Worm (Caenorhabditis elegans) whole organism, L1 larva: ENCODE data around the gene rom-1.

Source experiments
- C04F5.9 ChIP-seq: sonication (generic microtip); optimal IDR thresholded peaks from 2 replicates; lab custom pipeline; 2016; ENCODE audit warnings: missing genetic modification characterization, missing compliant biosample characterization
- C16A3.4 ChIP-seq: fragments of 150-350 bp; optimal IDR thresholded peaks from 2 replicates; lab custom pipeline; 2014; ENCODE audit warnings: missing biosample characterization, missing genetic modification characterization
- C34B4.2 ChIP-seq: sonication (generic microtip); optimal IDR thresholded peaks from 2 replicates; lab custom pipeline; 2017; ENCODE audit warnings: mild to moderate bottlenecking, missing genetic modification characterization, missing compliant biosample characterization
- F16B12.6 ChIP-seq: fragments of 150-350 bp; optimal IDR thresholded peaks from 2 replicates; lab custom pipeline; 2014; ENCODE audit warnings: missing biosample characterization, missing genetic modification characterization
- Y116A8C.19 ChIP-seq: sonication (generic microtip); optimal IDR thresholded peaks from 2 replicates; lab custom pipeline; 2016; ENCODE audit warnings: missing compliant biosample characterization, missing genetic modification characterization, borderline replicate concordance
- aha-1 ChIP-seq: fragments of 150-350 bp; optimal IDR thresholded peaks from 2 replicates; lab custom pipeline; 2014; ENCODE audit warnings: missing biosample characterization, missing genetic modification characterization
- aly-2 ChIP-seq: fragments of 150-350 bp; optimal IDR thresholded peaks from 2 replicates; lab custom pipeline; 2014; ENCODE audit warnings: missing biosample characterization, missing genetic modification characterization
- ceh-8 ChIP-seq: fragments of 200-800 bp; sonication (Bioruptor generic); optimal IDR thresholded peaks from 2 replicates; lab custom pipeline; 2018; ENCODE audit warnings: mild to moderate bottlenecking, missing genetic modification characterization, moderate library complexity, missing compliant biosample characterization
- ceh-88 ChIP-seq: fragments of 200-800 bp; sonication (Bioruptor generic); IDR thresholded peaks from 2 replicates; pipeline ENCODE4 v1.3.6; 2022; ENCODE audit warnings: missing genetic modification characterization, missing compliant biosample characterization
- ceh-90 ChIP-seq: sonication (generic microtip); optimal IDR thresholded peaks from 2 replicates; lab custom pipeline; 2016; ENCODE audit warnings: missing genetic modification characterization, missing compliant biosample characterization
- ces-1 ChIP-seq: fragments of 150-350 bp; optimal IDR thresholded peaks from 2 replicates; lab custom pipeline; 2014; ENCODE audit warnings: missing biosample characterization, missing genetic modification reagents, missing genetic modification characterization
- dsc-1 ChIP-seq: sonication (generic microtip); optimal IDR thresholded peaks from 2 replicates; lab custom pipeline; 2016; ENCODE audit warnings: mild to moderate bottlenecking, missing genetic modification characterization, missing compliant biosample characterization
- efl-1 ChIP-seq, 4 experiments: fragments of 150-350 bp; optimal IDR thresholded peaks in 3 of 4; peaks in 1 of 4; 1 replicate in 1 of 4; 2 replicates in 3 of 4; lab custom pipeline; 2014; ENCODE audit warnings: missing biosample characterization in 2 of 4, missing genetic modification characterization in 2 of 4, missing genetic modification reagents in 2 of 4
- ets-5 ChIP-seq: fragments of 200-800 bp; sonication (Bioruptor generic); IDR thresholded peaks from 2 replicates; pipeline ENCODE4 v1.3.6; 2022; ENCODE audit warnings: missing genetic modification characterization, missing compliant biosample characterization
- fkh-4 ChIP-seq: sonication (generic microtip); optimal IDR thresholded peaks from 2 replicates; lab custom pipeline; 2016; ENCODE audit warnings: missing compliant biosample characterization, missing genetic modification characterization, borderline replicate concordance
- grh-1 ChIP-seq: fragments of 200-800 bp; sonication (Bioruptor generic); IDR thresholded peaks from 2 replicates; pipeline ENCODE4 v1.3.6; 2022; ENCODE audit warnings: missing genetic modification reagents, missing genetic modification characterization, missing compliant biosample characterization
- hlh-17 ChIP-seq: fragments of 200-800 bp; sonication (Bioruptor generic); optimal IDR thresholded peaks from 2 replicates; lab custom pipeline; 2018; ENCODE audit warnings: missing genetic modification characterization, mild to moderate bottlenecking, missing compliant biosample characterization, moderate library complexity, borderline replicate concordance
- hlh-4 ChIP-seq: sonication (generic microtip); optimal IDR thresholded peaks from 2 replicates; lab custom pipeline; 2016; ENCODE audit warnings: mild to moderate bottlenecking, missing genetic modification characterization, missing compliant biosample characterization
- hpl-2 ChIP-seq: fragments of 150-350 bp; optimal IDR thresholded peaks from 2 replicates; lab custom pipeline; 2014; ENCODE audit warnings: missing biosample characterization, missing genetic modification reagents, missing genetic modification characterization
- irx-1 ChIP-seq: sonication (generic microtip); optimal IDR thresholded peaks from 2 replicates; lab custom pipeline; 2016; ENCODE audit warnings: missing genetic modification characterization, missing compliant biosample characterization
- lin-13 ChIP-seq: fragments of 150-350 bp; optimal IDR thresholded peaks from 2 replicates; lab custom pipeline; 2014; ENCODE audit warnings: missing biosample characterization, missing genetic modification reagents, missing genetic modification characterization
- lin-14 ChIP-seq: fragments of 200-800 bp; sonication (Bioruptor generic); optimal IDR thresholded peaks from 2 replicates; lab custom pipeline; 2018; ENCODE audit warnings: mild to moderate bottlenecking, missing genetic modification characterization, moderate library complexity, missing compliant biosample characterization
- lin-15B ChIP-seq: fragments of 150-350 bp; sonication (generic microtip); optimal IDR thresholded peaks from 3 replicates; lab custom pipeline; 2014; ENCODE audit warnings: missing biosample characterization, missing genetic modification characterization
- lin-35 ChIP-seq, 2 experiments: fragments of 150-350 bp; optimal IDR thresholded peaks; 2 replicates each; lab custom pipeline; 2014; ENCODE audit warnings: missing biosample characterization in 2 of 2, missing genetic modification characterization in 2 of 2, missing genetic modification reagents in 2 of 2
- mab-9 ChIP-seq: fragments of 200-800 bp; sonication (Bioruptor generic); IDR thresholded peaks from 2 replicates; pipeline ENCODE4 v1.3.6; 2022; ENCODE audit warnings: missing genetic modification reagents, missing genetic modification characterization, missing compliant biosample characterization
- mef-2 ChIP-seq: fragments of 150-350 bp; optimal IDR thresholded peaks from 2 replicates; lab custom pipeline; 2014; ENCODE audit warnings: missing biosample characterization, missing genetic modification characterization
- mep-1 ChIP-seq: fragments of 150-350 bp; optimal IDR thresholded peaks from 2 replicates; lab custom pipeline; 2014; ENCODE audit warnings: missing biosample characterization, missing genetic modification characterization
- nhr-12 ChIP-seq: sonication (generic microtip); optimal IDR thresholded peaks from 2 replicates; lab custom pipeline; 2017; ENCODE audit warnings: missing biosample characterization, missing genetic modification characterization
- nhr-19 ChIP-seq: fragments of 200-800 bp; sonication (Bioruptor generic); conservative IDR thresholded peaks from 2 replicates; pipeline ENCODE4 v1.3.6; 2022; ENCODE audit warnings: missing genetic modification characterization, missing compliant biosample characterization
- nhr-20 ChIP-seq: sonication (generic microtip); optimal IDR thresholded peaks from 2 replicates; lab custom pipeline; 2016; ENCODE audit warnings: mild to moderate bottlenecking, missing genetic modification characterization, missing compliant biosample characterization
- nhr-47 ChIP-seq: sonication (generic microtip); optimal IDR thresholded peaks from 2 replicates; lab custom pipeline; 2016; ENCODE audit warnings: mild to moderate bottlenecking, missing genetic modification characterization, moderate library complexity, missing compliant biosample characterization
- nhr-71 ChIP-seq: sonication (generic microtip); optimal IDR thresholded peaks from 2 replicates; lab custom pipeline; 2016; ENCODE audit warnings: mild to moderate bottlenecking, missing genetic modification characterization, moderate library complexity, missing compliant biosample characterization
- nhr-76 ChIP-seq: sonication (generic microtip); optimal IDR thresholded peaks from 2 replicates; lab custom pipeline; 2017; ENCODE audit warnings: missing biosample characterization, missing genetic modification characterization
- nhr-84 ChIP-seq: sonication (generic microtip); optimal IDR thresholded peaks from 2 replicates; lab custom pipeline; 2017; ENCODE audit warnings: missing biosample characterization, missing genetic modification characterization
- nhr-85 ChIP-seq: sonication (generic microtip); peaks from one replicate; lab custom pipeline; 2016; ENCODE audit warnings: missing genetic modification characterization, inconsistent platforms, missing compliant biosample characterization
- nhr-90 ChIP-seq: sonication (generic microtip); optimal IDR thresholded peaks from 2 replicates; lab custom pipeline; 2016; ENCODE audit warnings: mild to moderate bottlenecking, missing genetic modification characterization, missing compliant biosample characterization; ENCODE audit not compliant: poor library complexity
- sox-4 ChIP-seq: sonication (generic microtip); optimal IDR thresholded peaks from 2 replicates; lab custom pipeline; 2016; ENCODE audit warnings: missing genetic modification characterization, missing compliant biosample characterization
- sptf-1 ChIP-seq: fragments of 150-350 bp; optimal IDR thresholded peaks from 2 replicates; lab custom pipeline; 2014; ENCODE audit warnings: missing biosample characterization, missing genetic modification characterization
- sup-37 ChIP-seq: fragments of 200-800 bp; sonication (Bioruptor generic); optimal IDR thresholded peaks from 2 replicates; lab custom pipeline; 2018; ENCODE audit warnings: mild to moderate bottlenecking, missing genetic modification characterization, missing compliant biosample characterization
- tbx-2 ChIP-seq: sonication (generic microtip); optimal IDR thresholded peaks from 2 replicates; lab custom pipeline; 2016; ENCODE audit warnings: missing genetic modification characterization, missing compliant biosample characterization
- tlp-1 ChIP-seq: fragments of 150-350 bp; optimal IDR thresholded peaks from 2 replicates; lab custom pipeline; 2014; ENCODE audit warnings: missing biosample characterization, missing genetic modification characterization
- vab-15 ChIP-seq: sonication (generic microtip); optimal IDR thresholded peaks from 2 replicates; lab custom pipeline; 2017; ENCODE audit warnings: missing genotype, mild to moderate bottlenecking, missing genetic modification characterization, missing compliant biosample characterization
- ztf-11 ChIP-seq, 2 experiments: sonication (generic microtip); optimal IDR thresholded peaks; 2 replicates each; lab custom pipeline; 2016 to 2017; ENCODE audit warnings: missing genetic modification characterization in 2 of 2, missing biosample characterization in 1 of 2, missing compliant biosample characterization in 1 of 2

rom-1 gene

DNA sequence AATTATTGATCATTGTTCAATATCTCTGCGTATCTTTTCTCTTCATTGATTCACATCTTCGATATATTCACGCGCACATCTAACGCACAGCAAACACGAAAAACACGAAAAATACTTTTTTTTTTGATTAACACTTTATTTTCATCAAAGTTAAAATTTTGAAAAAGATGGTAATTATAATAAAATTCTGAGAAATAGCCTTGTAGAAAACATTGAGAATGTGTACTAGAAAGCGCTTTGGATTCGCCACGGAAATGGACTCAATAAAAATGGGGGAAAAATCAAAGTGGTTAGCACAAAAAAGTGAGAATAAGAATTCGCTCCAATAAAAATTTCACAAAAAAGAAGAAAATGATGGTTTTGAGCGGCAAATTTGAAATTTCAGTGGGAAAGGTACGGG is 13.5 kb upstream of the rom-1 start, which contains the start of gene F26F4.6:
TSS of gene F26F4.6 (minus strand) at position 101 of the 400 bp plus-strand sequence.
- TF ChIP-seq aly-2 (tag; lab: Kevin White, UChicago) (peak; percentile 18), C34B4.2 (no peak), lin-35 (GFP tag; optimal IDR thresholded peaks at IDR 0.05; lab: Kevin White, UChicago) (peak in 1 of 2 experiments; percentile 15), aha-1 (tag; lab: Kevin White, UChicago) (no peak)

ce11 chrIII:4895313-4895712 is 11.7 kb upstream of the rom-1 start:
- TF ChIP-seq lin-13 (no peak), aly-2 (tag; lab: Kevin White, UChicago) (peak; percentile 33), F16B12.6 (tag; lab: Kevin White, UChicago) (no peak), lin-35 (GFP tag; optimal IDR thresholded peaks at IDR 0.05; lab: Kevin White, UChicago) (no peak), efl-1 (optimal IDR thresholded peaks at IDR 0.05; lab: Kevin White, UChicago) (no peak), efl-1 (GFP tag; optimal IDR thresholded peaks at IDR 0.05 in 1 of 2; lab: Kevin White, UChicago) (peak in 1 of 2 experiments; percentile 83)

DNA sequence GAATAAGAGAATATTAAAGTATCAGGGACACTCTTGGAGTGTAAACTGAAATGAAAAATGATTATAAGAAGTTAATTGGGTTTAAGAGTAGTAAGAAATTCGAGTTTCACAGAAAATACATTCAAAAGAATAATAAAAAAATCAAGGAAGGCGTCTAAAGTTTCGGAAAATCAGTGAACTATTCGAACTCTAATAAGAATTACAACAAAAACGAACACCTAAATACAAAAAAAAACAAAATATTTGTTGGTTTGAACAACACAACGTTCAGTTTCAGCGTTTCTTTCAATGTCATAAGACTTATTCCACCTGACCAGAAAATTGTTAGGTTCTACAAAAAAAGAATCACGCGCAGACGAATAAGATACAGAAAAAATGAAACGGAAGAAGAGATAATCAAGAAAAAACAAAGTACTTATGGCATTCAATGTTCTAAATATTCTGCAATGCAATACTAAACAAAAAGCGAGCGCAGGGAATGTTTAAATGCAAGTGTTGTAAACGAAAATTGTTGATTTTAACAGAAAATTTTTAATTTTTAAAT is 7.9 kb upstream of the rom-1 start, which contains the start of gene nhl-2:
TSS of gene nhl-2 (minus strand) at position 51 of the 544 bp plus-strand sequence.
- TF ChIP-seq lin-35 (GFP tag; optimal IDR thresholded peaks at IDR 0.05; lab: Kevin White, UChicago) = peak in 1 of 2 experiments; percentile 5
- peak; percentile 41 for TF ChIP-seq nhr-85
- TF ChIP-seq C34B4.2 = no peak
- no peak for TF ChIP-seq tlp-1 (tag; lab: Kevin White, UChicago)
- no peak for TF ChIP-seq efl-1 (optimal IDR thresholded peaks at IDR 0.05; lab: Kevin White, UChicago)
- peak in 1 of 2 experiments; percentile 84 for TF ChIP-seq efl-1 (GFP tag; optimal IDR thresholded peaks at IDR 0.05 in 1 of 2; lab: Kevin White, UChicago)
- TF ChIP-seq fkh-4 (tag; lab: Kevin White, UChicago) = no peak

- TF ChIP-seq nhr-12 (peak; percentile 43), ces-1 (GFP tag; lab: Kevin White, UChicago) (peak; percentile 69), sox-4 (peak; percentile 99), fkh-4 (tag; lab: Kevin White, UChicago) (peak; percentile 93), nhr-47 (peak; percentile 100), sptf-1 (tag; lab: Kevin White, UChicago) (no peak), nhr-76 (tag; lab: Kevin White, UChicago) (peak; percentile 69), lin-15B (peak; percentile 94), tlp-1 (tag; lab: Kevin White, UChicago) (no peak), mab-9 (GFP tag; lab: Robert Waterston, UW) (peak; percentile 98), ztf-11 (tag; optimal IDR thresholded peaks at IDR 0.05; lab: Kevin White, UChicago) (peak in 1 of 2 experiments; percentile 99), lin-35 (GFP tag; optimal IDR thresholded peaks at IDR 0.05; lab: Kevin White, UChicago) (peak; percentile 94 to 95), nhr-20 (tag; lab: Kevin White, UChicago) (peak; percentile 100), tbx-2 (peak; percentile 100), nhr-71 (tag; lab: Kevin White, UChicago) (peak; percentile 100), nhr-90 (tag; lab: Kevin White, UChicago) (peak; percentile 99), vab-15 (tag; lab: Kevin White, UChicago) (peak; percentile 98), grh-1 (peak; percentile 99), ceh-90 (peak; percentile 73), ceh-88 (peak; percentile 99), dsc-1 (tag; lab: Kevin White, UChicago) (peak; percentile 100), irx-1 (tag; lab: Kevin White, UChicago) (peak; percentile 98), ets-5 (GFP tag; lab: Robert Waterston, UW) (no peak), C04F5.9 (tag; lab: Kevin White, UChicago) (peak; percentile 97), hlh-17 (GFP tag; lab: Kevin White, UChicago) (no peak), C16A3.4 (tag; lab: Kevin White, UChicago) (peak; percentile 99), nhr-19 (peak; percentile 100), nhr-85 (peak; percentile 100), lin-14 (peak; percentile 100), nhr-84 (tag; lab: Kevin White, UChicago) (no peak), ceh-8 (GFP tag; lab: Kevin White, UChicago) (peak; percentile 99), sup-37 (peak; percentile 100), mef-2 (tag; lab: Kevin White, UChicago) (peak; percentile 96), hlh-4 (tag; lab: Kevin White, UChicago) (peak; percentile 83), hpl-2 (GFP tag; lab: Kevin White, UChicago) (peak; percentile 95), mep-1 (peak; percentile 96), Y116A8C.19 (tag; lab: Kevin White, UChicago) (peak; percentile 10), C34B4.2 (peak; percentile 91)
Measured at ce11 chrIII:4899728-4900127, 7.3 kb upstream of the rom-1 start.
